Worm (Caenorhabditis elegans) whole organism, midembryonic: ENCODE data around the gene Y45G5AM.7.

Experiments used
- T22C8.4 ChIP-seq: fragments of 200-800 bp; sonication (Bioruptor generic); IDR thresholded peaks from 2 replicates; pipeline ENCODE4 v1.3.6; 2022; ENCODE audit warnings: missing genetic modification characterization, missing compliant biosample characterization
- flt-1 ChIP-seq: fragments of 200-800 bp; sonication (Bioruptor generic); IDR thresholded peaks from 2 replicates; pipeline ENCODE4 v1.3.6; 2022; ENCODE audit warnings: missing genetic modification characterization, missing compliant biosample characterization
- klf-2 ChIP-seq: fragments of 200-800 bp; sonication (Bioruptor generic); conservative IDR thresholded peaks from 2 replicates; pipeline ENCODE4 v1.3.6; 2022; ENCODE audit warnings: missing genetic modification reagents, missing genetic modification characterization, missing compliant biosample characterization
- ref-1 ChIP-seq: fragments of 200-800 bp; sonication (Bioruptor generic); conservative IDR thresholded peaks from 2 replicates; pipeline ENCODE4 v1.3.6; 2022; ENCODE audit warnings: missing genetic modification reagents, missing genetic modification characterization, missing compliant biosample characterization
- tab-1 ChIP-seq: fragments of 200-800 bp; sonication (Bioruptor generic); IDR thresholded peaks from 2 replicates; pipeline ENCODE4 v1.3.6; 2022; ENCODE audit warnings: missing genetic modification characterization, missing compliant biosample characterization
- ztf-29 ChIP-seq: fragments of 200-800 bp; sonication (Bioruptor generic); IDR thresholded peaks from 2 replicates; pipeline ENCODE4 v1.3.6; 2022; ENCODE audit warnings: missing genetic modification reagents, missing genetic modification characterization, missing compliant biosample characterization

- TF ChIP-seq flt-1 (GFP tag; lab: Robert Waterston, UW) (no peak), T22C8.4 (no peak), tab-1 (GFP tag; lab: Robert Waterston, UW) (no peak), ref-1 (GFP tag; lab: Robert Waterston, UW) (no peak), ztf-29 (no peak), klf-2 (GFP tag; lab: Robert Waterston, UW) (no peak)
These were observed 11.2 kb upstream of the Y45G5AM.7 start for ce11 chrV:4181272-4181671.
